Fruit fly (Drosophila melanogaster) whole organism, embryonic: ENCODE data around the gene unc-119.
A peak's percentile ranks its signal among the peaks of the same experiment; 100 is the strongest.

Source experiments
- Blimp-1 ChIP-seq: fragments of 200-800 bp; sonication (Bioruptor generic); optimal IDR thresholded peaks from 3 replicates; lab custom pipeline; 2018; ENCODE audit warnings: missing biosample characterization, missing genetic modification characterization, mild to moderate bottlenecking, moderate library complexity, missing genetic modification reagents
- CG10147 ChIP-seq: fragments of 200-800 bp; sonication (Bioruptor generic); optimal IDR thresholded peaks from 2 replicates; lab custom pipeline; 2019; ENCODE audit warnings: missing biosample characterization, mild to moderate bottlenecking, missing genetic modification characterization, moderate library complexity
- CG10321 ChIP-seq: fragments of 200-800 bp; sonication (Bioruptor generic); IDR thresholded peaks from 2 replicates; pipeline ENCODE4 v1.3.6; 2022; ENCODE audit warnings: missing biosample characterization, missing genetic modification characterization
- CG12942 ChIP-seq: fragments of 200-800 bp; sonication (Bioruptor generic); optimal IDR thresholded peaks from 3 replicates; lab custom pipeline; 2016; ENCODE audit warnings: missing biosample characterization, missing genetic modification characterization
- CG14710 ChIP-seq: fragments of 200-800 bp; sonication (Bioruptor generic); optimal IDR thresholded peaks from 3 replicates; lab custom pipeline; 2019; ENCODE audit warnings: missing biosample characterization, mild to moderate bottlenecking, missing genetic modification characterization, moderate library complexity
- CG15269 ChIP-seq: fragments of 200-800 bp; sonication (Bioruptor generic); optimal IDR thresholded peaks from 2 replicates; lab custom pipeline; 2018; ENCODE audit warnings: missing biosample characterization, mild to moderate bottlenecking, missing genetic modification characterization, moderate library complexity
- CG15696 ChIP-seq: fragments of 200-800 bp; sonication (Bioruptor generic); optimal IDR thresholded peaks from 2 replicates; lab custom pipeline; 2019; ENCODE audit warnings: missing biosample characterization, mild to moderate bottlenecking, missing genetic modification characterization, moderate library complexity
- CG2712 ChIP-seq: fragments of 200-800 bp; optimal IDR thresholded peaks from 3 replicates; lab custom pipeline; 2019; ENCODE audit warnings: missing biosample characterization, mild to moderate bottlenecking, missing genetic modification characterization, moderate library complexity
- CG2875 ChIP-seq: fragments of 200-800 bp; sonication (Bioruptor generic); optimal IDR thresholded peaks from 2 replicates; lab custom pipeline; 2017; ENCODE audit warnings: missing biosample characterization, mild to moderate bottlenecking, missing genetic modification characterization, missing genetic modification reagents
- CG31365 ChIP-seq: fragments of 200-800 bp; sonication (Bioruptor generic); optimal IDR thresholded peaks from 2 replicates; lab custom pipeline; 2018; ENCODE audit warnings: missing biosample characterization, mild to moderate bottlenecking, missing genetic modification characterization
- CG3281 ChIP-seq: fragments of 200-800 bp; sonication (Bioruptor generic); optimal IDR thresholded peaks from 3 replicates; lab custom pipeline; 2017; ENCODE audit warnings: missing biosample characterization, mild to moderate bottlenecking, missing genetic modification characterization
- CG34224 ChIP-seq: fragments of 200-800 bp; sonication (Bioruptor generic); IDR thresholded peaks from 3 replicates; pipeline ENCODE4 v1.3.6; 2022; ENCODE audit warnings: missing biosample characterization, missing genetic modification characterization; ENCODE audit not compliant: partially characterized antibody
- CG3838 ChIP-seq: fragments of 200-800 bp; sonication (Bioruptor generic); optimal IDR thresholded peaks from 3 replicates; lab custom pipeline; 2016; ENCODE audit warnings: missing biosample characterization, missing genetic modification characterization
- CG42726 ChIP-seq: fragments of 200-800 bp; sonication (Bioruptor generic); IDR thresholded peaks from 2 replicates; pipeline ENCODE4 v1.3.6; 2022; ENCODE audit warnings: missing biosample characterization, missing genetic modification characterization; ENCODE audit not compliant: partially characterized antibody
- CG4854 ChIP-seq: fragments of 200-800 bp; sonication (Bioruptor generic); optimal IDR thresholded peaks from 2 replicates; lab custom pipeline; 2016; ENCODE audit warnings: missing biosample characterization, missing genetic modification characterization, inconsistent platforms
- CG5180 ChIP-seq: fragments of 200-800 bp; sonication (Bioruptor generic); optimal IDR thresholded peaks from 3 replicates; lab custom pipeline; 2017; ENCODE audit warnings: missing biosample characterization, missing genetic modification characterization, mild to moderate bottlenecking, moderate library complexity, missing genetic modification reagents
- CG7963 ChIP-seq: fragments of 200-800 bp; sonication (Bioruptor generic); IDR thresholded peaks from 3 replicates; pipeline ENCODE4 v1.3.6; 2022; ENCODE audit warnings: missing biosample characterization, missing genetic modification characterization; ENCODE audit not compliant: partially characterized antibody
- CG8944 ChIP-seq: fragments of 200-800 bp; sonication (Bioruptor generic); optimal IDR thresholded peaks from 3 replicates; lab custom pipeline; 2016; ENCODE audit warnings: missing biosample characterization, missing genetic modification characterization
- CG9609 ChIP-seq: fragments of 200-800 bp; sonication (Bioruptor generic); optimal IDR thresholded peaks from 3 replicates; lab custom pipeline; 2016; ENCODE audit warnings: missing biosample characterization, missing genetic modification characterization
- E2f2 ChIP-seq: fragments of 200-800 bp; sonication (Bioruptor generic); IDR thresholded peaks from 2 replicates; pipeline ENCODE4 v1.3.6; 2022; ENCODE audit warnings: missing biosample characterization, missing genetic modification characterization
- HmgD ChIP-seq: fragments of 200-800 bp; sonication (Bioruptor generic); optimal IDR thresholded peaks from 3 replicates; lab custom pipeline; 2016; ENCODE audit warnings: missing biosample characterization, missing genetic modification characterization
- Hmr ChIP-seq: fragments of 200-800 bp; sonication (Bioruptor generic); optimal IDR thresholded peaks from 3 replicates; lab custom pipeline; 2017; ENCODE audit warnings: mild to moderate bottlenecking, missing biosample characterization, missing genetic modification reagents, missing genetic modification characterization
- Kr ChIP-seq: fragments of 200-800 bp; sonication (Bioruptor generic); optimal IDR thresholded peaks from 2 replicates; lab custom pipeline; 2017; ENCODE audit warnings: missing biosample characterization, mild to moderate bottlenecking, missing genetic modification characterization
- Max ChIP-seq: fragments of 200-800 bp; sonication (Bioruptor generic); optimal IDR thresholded peaks from 2 replicates; lab custom pipeline; 2016; ENCODE audit warnings: missing biosample characterization, mild to moderate bottlenecking, missing genetic modification characterization
- NK7.1 ChIP-seq: fragments of 200-800 bp; sonication (Bioruptor generic); optimal IDR thresholded peaks from 3 replicates; lab custom pipeline; 2016; ENCODE audit warnings: missing biosample characterization, missing genetic modification characterization
- Nf-YA ChIP-seq: fragments of 200-800 bp; sonication (Bioruptor generic); IDR thresholded peaks from 2 replicates; pipeline ENCODE4 v1.3.6; 2022; ENCODE audit warnings: missing biosample characterization, missing genetic modification characterization
- Opbp ChIP-seq: fragments of 200-800 bp; sonication (Bioruptor generic); IDR thresholded peaks from 3 replicates; pipeline ENCODE4 v1.3.6; 2022; ENCODE audit warnings: missing biosample characterization, missing genetic modification characterization; ENCODE audit not compliant: partially characterized antibody
- Spps ChIP-seq: fragments of 200-800 bp; sonication (Bioruptor generic); optimal IDR thresholded peaks from 2 replicates; lab custom pipeline; 2018; ENCODE audit warnings: missing biosample characterization, mild to moderate bottlenecking, missing genetic modification characterization
- Xrp1 ChIP-seq: fragments of 200-800 bp; sonication (Bioruptor generic); IDR thresholded peaks from 2 replicates; pipeline ENCODE4 v1.3.6; 2022; ENCODE audit warnings: missing biosample characterization, missing genetic modification characterization
- amos ChIP-seq: fragments of 200-800 bp; sonication (Bioruptor generic); IDR thresholded peaks from 2 replicates; pipeline ENCODE4 v1.3.6; 2022; ENCODE audit warnings: missing biosample characterization, missing genetic modification characterization; ENCODE audit not compliant: partially characterized antibody
- aop ChIP-seq: fragments of 200-800 bp; sonication (Bioruptor generic); IDR thresholded peaks from 2 replicates; pipeline ENCODE4 v1.3.6; 2022; ENCODE audit warnings: missing biosample characterization, missing genetic modification characterization
- br ChIP-seq: fragments of >200 bp; optimal IDR thresholded peaks from 2 replicates; lab custom pipeline; 2017
- caup ChIP-seq: fragments of 200-800 bp; sonication (Bioruptor generic); optimal IDR thresholded peaks from 3 replicates; lab custom pipeline; 2017; ENCODE audit warnings: missing biosample characterization, mild to moderate bottlenecking, missing genetic modification characterization, moderate library complexity; ENCODE audit not compliant: severe bottlenecking
- cg ChIP-seq: fragments of 200-800 bp; sonication (Bioruptor generic); optimal IDR thresholded peaks from 3 replicates; lab custom pipeline; 2019; ENCODE audit warnings: missing biosample characterization, mild to moderate bottlenecking, missing genetic modification characterization, moderate library complexity
- fd96Cb ChIP-seq: fragments of 200-800 bp; sonication (Bioruptor generic); optimal IDR thresholded peaks from 2 replicates; lab custom pipeline; 2018; ENCODE audit warnings: missing biosample characterization, mild to moderate bottlenecking, missing genetic modification characterization, moderate library complexity
- lilli ChIP-seq: fragments of 200-800 bp; sonication (Bioruptor generic); optimal IDR thresholded peaks from 3 replicates; lab custom pipeline; 2016; ENCODE audit warnings: missing biosample characterization, missing genetic modification characterization
- pb ChIP-seq: fragments of 200-800 bp; sonication (Bioruptor generic); optimal IDR thresholded peaks from 3 replicates; lab custom pipeline; 2016; ENCODE audit warnings: missing biosample characterization, missing genetic modification characterization
- pfk ChIP-seq: fragments of 200-800 bp; sonication (Bioruptor generic); optimal IDR thresholded peaks from 2 replicates; lab custom pipeline; 2018; ENCODE audit warnings: missing biosample characterization, mild to moderate bottlenecking, missing genetic modification characterization, moderate library complexity
- prd ChIP-seq, 3 experiments: fragments of >200 bp in 2 of 3; fragments of 200-800 bp in 1 of 3; sonication (Bioruptor generic) in 1 of 3; optimal IDR thresholded peaks in 2 of 3; IDR thresholded peaks in 1 of 3; 2 replicates in 2 of 3; 3 replicates in 1 of 3; pipeline versions ENCODE4 v1.3.6 to Lab custom; 2017 to 2022; ENCODE audit warnings: missing biosample characterization in 1 of 3, missing genetic modification characterization in 1 of 3
- sens ChIP-seq: fragments of 200-800 bp; sonication (Bioruptor generic); peaks from one replicate; lab custom pipeline; 2016; ENCODE audit warnings: missing biosample characterization, missing genetic modification characterization
- tin ChIP-seq: fragments of 200-800 bp; sonication (Bioruptor generic); optimal IDR thresholded peaks from 3 replicates; lab custom pipeline; 2016; ENCODE audit warnings: missing biosample characterization, missing genetic modification characterization
- tll ChIP-seq, 2 experiments: fragments of 200-800 bp in 1 of 2; fragments of >200 bp in 1 of 2; sonication (Bioruptor generic) in 1 of 2; optimal IDR thresholded peaks; 2 replicates each; lab custom pipeline; 2017 to 2019; ENCODE audit warnings: missing biosample characterization in 2 of 2, missing genetic modification characterization in 2 of 2, mild to moderate bottlenecking in 1 of 2, moderate library complexity in 1 of 2
- trem ChIP-seq: fragments of 200-800 bp; optimal IDR thresholded peaks from 3 replicates; lab custom pipeline; 2019; ENCODE audit warnings: missing biosample characterization, mild to moderate bottlenecking, missing genetic modification characterization, moderate library complexity
- trh ChIP-seq: fragments of 200-800 bp; sonication (Bioruptor generic); optimal IDR thresholded peaks from 2 replicates; lab custom pipeline; 2016; ENCODE audit warnings: missing biosample characterization, missing genetic modification characterization
- wdn ChIP-seq: fragments of 200-800 bp; sonication (Bioruptor generic); IDR thresholded peaks from 2 replicates; pipeline ENCODE4 v1.3.6; 2022; ENCODE audit warnings: missing biosample characterization, missing genetic modification characterization
- wek ChIP-seq: fragments of 200-800 bp; sonication (Bioruptor generic); optimal IDR thresholded peaks from 3 replicates; lab custom pipeline; 2018; ENCODE audit warnings: missing biosample characterization, mild to moderate bottlenecking, missing genetic modification characterization, moderate library complexity
- wor ChIP-seq: fragments of 200-800 bp; sonication (Bioruptor generic); IDR thresholded peaks from 2 replicates; pipeline ENCODE4 v1.3.6; 2022; ENCODE audit warnings: missing biosample characterization, missing genetic modification characterization

unc-119 gene

DNA sequence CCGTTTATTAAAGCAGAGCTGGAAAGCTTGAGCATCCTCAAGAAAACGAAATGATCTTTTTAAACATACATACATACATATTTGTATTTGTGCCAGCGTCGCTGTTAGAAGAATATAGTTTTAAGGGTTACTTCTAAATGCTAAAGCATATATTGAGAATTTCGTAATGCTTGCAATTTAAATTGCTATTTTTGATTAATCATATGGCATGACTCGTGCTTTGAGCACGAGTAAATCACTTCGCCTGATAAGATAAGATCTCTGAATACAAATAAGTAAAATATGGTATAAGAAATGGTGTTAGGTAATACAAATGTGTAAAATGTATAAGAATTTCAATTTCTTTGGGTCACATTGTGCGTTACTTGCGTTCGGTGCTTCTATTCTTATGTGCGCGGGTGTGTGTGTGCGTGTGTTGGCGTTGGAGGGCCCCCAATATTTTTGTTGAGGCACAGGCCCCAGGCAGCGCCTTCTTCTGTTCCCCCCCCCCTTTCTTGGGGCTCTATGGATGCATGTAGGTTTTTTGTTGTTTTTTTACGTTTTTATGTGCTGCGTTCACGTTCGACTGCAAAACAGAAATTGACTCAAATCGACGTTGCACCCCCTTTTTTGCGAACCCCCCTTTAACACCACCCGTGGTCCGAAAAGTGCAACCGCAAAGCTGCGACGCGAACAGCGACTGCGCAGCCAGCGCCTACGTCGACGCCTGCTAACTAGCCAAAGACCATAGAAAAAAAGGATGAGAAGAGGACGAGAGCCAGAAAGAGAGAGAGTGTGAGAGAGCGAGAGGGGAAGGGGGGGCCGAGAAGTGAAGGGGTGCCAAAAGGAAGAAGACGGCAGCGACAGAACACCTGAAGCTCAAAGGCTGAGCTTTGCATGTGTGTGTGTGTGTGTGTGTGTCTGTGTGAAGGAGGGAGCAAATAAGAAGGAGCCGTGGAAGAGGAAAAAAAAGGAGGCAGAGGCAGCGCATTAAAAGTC, 10.5 kb upstream of the unc-119 start (continued):
- peak; percentile 60 for TF ChIP-seq fd96Cb (tag; lab: Kevin White, UChicago)
- TF ChIP-seq br (lab: Kevin White, UChicago): no peak
- TF ChIP-seq Xrp1: peak; percentile 25; the same call in 1 of the 2 replicates
- peak; percentile 14 for TF ChIP-seq CG9609 (GFP tag; lab: Kevin White, UChicago)
- TF ChIP-seq HmgD: no peak
- TF ChIP-seq CG7963 (GFP tag; lab: Robert Waterston, UW): no peak
- no peak for TF ChIP-seq CG3838 (GFP tag; lab: Kevin White, UChicago)
- TF ChIP-seq CG31365 (tag; lab: Kevin White, UChicago): no peak
- no peak for TF ChIP-seq CG8944
- peak; percentile 32 for TF ChIP-seq CG3281 (GFP tag; lab: Kevin White, UChicago)
- TF ChIP-seq Kr: no peak
- TF ChIP-seq caup (GFP tag; lab: Kevin White, UChicago): no peak
- TF ChIP-seq trh: no peak
- TF ChIP-seq Max (GFP tag; lab: Kevin White, UChicago): peak; percentile 47
- TF ChIP-seq CG10147 (GFP tag; lab: Kevin White, UChicago): peak; percentile 6
- TF ChIP-seq Spps (tag; lab: Kevin White, UChicago): no peak
- TF ChIP-seq CG10321: no peak
- no peak for TF ChIP-seq pb (GFP tag; lab: Kevin White, UChicago)
- peak; percentile 52 for TF ChIP-seq CG2875
- TF ChIP-seq tin (GFP tag; lab: Kevin White, UChicago): peak; percentile 36
- no peak for TF ChIP-seq cg (GFP tag; lab: Kevin White, UChicago)
- 0 out of 2 replicates have a peak, but pooled peaks have one; percentile 13 for TF ChIP-seq wdn (GFP tag; lab: Robert Waterston, UW)
- TF ChIP-seq wor (GFP tag; lab: Robert Waterston, UW): no peak
- TF ChIP-seq sens (GFP tag; lab: Kevin White, UChicago): peak; percentile 95
- TF ChIP-seq CG15269 (tag; lab: Kevin White, UChicago): peak; percentile 51
- TF ChIP-seq Blimp-1 (GFP tag; lab: Kevin White, UChicago): no peak
- no peak; the same call in 1 of the 2 replicates for TF ChIP-seq aop (GFP tag; lab: Robert Waterston, UW)
- TF ChIP-seq wek: no peak
- TF ChIP-seq prd (optimal IDR thresholded peaks at IDR 0.05; lab: Kevin White, UChicago): no peak
- peak; percentile 50; the same call in 1 of the 3 replicates for TF ChIP-seq prd (GFP tag; IDR thresholded peaks at IDR 0.05; lab: Robert Waterston, UW)
- no peak for TF ChIP-seq CG4854 (GFP tag; lab: Kevin White, UChicago)
- peak; percentile 43 for TF ChIP-seq lilli
- TF ChIP-seq CG15696: peak; percentile 41
- TF ChIP-seq Opbp (GFP tag; lab: Robert Waterston, UW): no peak
- no peak for TF ChIP-seq amos (GFP tag; lab: Robert Waterston, UW)
- TF ChIP-seq CG2712 (tag; lab: Kevin White, UChicago): peak; percentile 70
- TF ChIP-seq Hmr (GFP tag; lab: Kevin White, UChicago): peak; percentile 33
- TF ChIP-seq CG42726 (GFP tag; lab: Robert Waterston, UW): no peak
- peak; percentile 50 for TF ChIP-seq CG5180 (GFP tag; lab: Kevin White, UChicago)
- peak; percentile 7 for TF ChIP-seq trem (tag; lab: Kevin White, UChicago)
- TF ChIP-seq pfk (GFP tag; lab: Kevin White, UChicago): no peak
- TF ChIP-seq CG12942: no peak
- TF ChIP-seq tll (GFP tag; optimal IDR thresholded peaks at IDR 0.05; lab: Kevin White, UChicago): no peak
- 0 out of 2 replicates have a peak, but pooled peaks have one; percentile 5 for TF ChIP-seq Nf-YA (GFP tag; lab: Robert Waterston, UW)
- peak; percentile 9 for TF ChIP-seq NK7.1
- peak; percentile 71 for TF ChIP-seq CG14710 (tag; lab: Kevin White, UChicago)
- TF ChIP-seq CG34224 (GFP tag; lab: Robert Waterston, UW): no peak
- peak; percentile 22; the same call in 1 of the 2 replicates for TF ChIP-seq E2f2 (GFP tag; lab: Robert Waterston, UW)
